Fruit fly (Drosophila melanogaster): ENCODE data around the gene Ccp84Ab.

Ccp84Ab gene

DNA sequence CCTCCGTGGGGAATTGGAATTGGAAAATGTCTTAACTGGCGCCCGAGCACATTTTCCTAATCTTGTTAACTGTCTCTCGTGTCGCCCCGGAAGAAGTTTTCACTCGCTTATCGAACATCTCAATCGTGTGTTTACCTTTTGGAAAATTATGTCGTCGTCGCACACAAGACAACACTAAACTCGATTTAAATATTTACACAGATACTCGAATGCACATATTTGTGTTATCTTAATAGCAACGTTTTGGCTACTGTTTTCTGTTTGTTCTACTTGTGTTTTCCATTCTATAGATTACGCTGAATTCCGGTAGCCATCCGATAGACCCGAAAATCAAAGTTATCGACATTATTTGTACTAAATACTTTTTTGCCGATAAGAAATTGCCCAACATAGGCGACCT is 35.4 kb downstream of the Ccp84Ab start (continued):
- TF ChIP-seq CG12104 (GFP tag; optimal IDR thresholded peaks at IDR 0.05) (no peak), al (GFP tag; IDR thresholded peaks at IDR 0.05) (no peak), cg (GFP tag; optimal IDR thresholded peaks at IDR 0.05) (no peak), insv (GFP tag; optimal IDR thresholded peaks at IDR 0.05) (peak in 1 of 2 experiments; percentile 4), CG1602 (GFP tag; optimal IDR thresholded peaks at IDR 0.05) (peak; percentile 33), run (tag; optimal IDR thresholded peaks at IDR 0.05) (peak; percentile 1), GATAe (GFP tag; conservative IDR thresholded peaks at IDR 0.05) (no peak), CG9727 (GFP tag; optimal IDR thresholded peaks at IDR 0.05) (peak; percentile 84), tap (tag; optimal IDR thresholded peaks at IDR 0.05) (no peak), wor (GFP tag; IDR thresholded peaks at IDR 0.05) (no peak), CG17359 (tag; optimal IDR thresholded peaks at IDR 0.05) (no peak), Aef1 (GFP tag; IDR thresholded peaks at IDR 0.05) (no peak), hth (optimal IDR thresholded peaks at IDR 0.05) (no peak), Sry-δ (GFP tag; optimal IDR thresholded peaks at IDR 0.05) (no peak), Pdp1 (GFP tag; optimal IDR thresholded peaks at IDR 0.05) (peak in 1 of 2 experiments; percentile 38), Drgx (GFP tag; IDR thresholded peaks at IDR 0.05) (no peak), MESR4 (GFP tag; optimal IDR thresholded peaks at IDR 0.05) (no peak), CG3281 (GFP tag; optimal IDR thresholded peaks at IDR 0.05) (no peak), lbe (GFP tag; optimal IDR thresholded peaks at IDR 0.05) (no peak), nau (GFP tag; optimal IDR thresholded peaks at IDR 0.05) (no peak), Nf-YB (GFP tag; optimal IDR thresholded peaks at IDR 0.05) (peak; percentile 5), CG9215 (GFP tag; IDR thresholded peaks at IDR 0.05) (no peak), CG11723 (GFP tag; optimal IDR thresholded peaks at IDR 0.05) (no peak), mld (GFP tag; IDR thresholded peaks at IDR 0.05; ENCODE audit: partially characterized antibody) (no peak), toy (GFP tag; IDR thresholded peaks at IDR 0.05) (no peak), CG13894 (tag; optimal IDR thresholded peaks at IDR 0.05) (no peak), sim (GFP tag; IDR thresholded peaks at IDR 0.05) (no peak), Lim3 (GFP tag; IDR thresholded peaks at IDR 0.05) (no peak), CG2116 (GFP tag; optimal IDR thresholded peaks at IDR 0.05) (peak; percentile 37), crp (GFP tag; optimal IDR thresholded peaks at IDR 0.05) (no peak), CG7987 (GFP tag; optimal IDR thresholded peaks at IDR 0.05) (peak; percentile 54), CG4707 (GFP tag; optimal IDR thresholded peaks at IDR 0.05) (peak; percentile 26), CG15073 (GFP tag; optimal IDR thresholded peaks at IDR 0.05) (no peak), CG32772 (GFP tag; IDR thresholded peaks at IDR 0.05) (no peak), slbo (GFP tag; IDR thresholded peaks at IDR 0.05) (no peak), Oaz (GFP tag; IDR thresholded peaks at IDR 0.05) (no peak), rib (GFP tag; IDR thresholded peaks at IDR 0.05) (no peak), CG4617 (GFP tag; optimal IDR thresholded peaks at IDR 0.05; ENCODE audit: borderline replicate concordance) (no peak), Doc2 (GFP tag; IDR thresholded peaks at IDR 0.05) (no peak), org-1 (GFP tag; optimal IDR thresholded peaks at IDR 0.05) (peak; percentile 57), CG6813 (GFP tag; optimal IDR thresholded peaks at IDR 0.05) (peak; percentile 81), CG17612 (GFP tag; IDR thresholded peaks at IDR 0.05) (no peak), CG11560 (tag; IDR thresholded peaks at IDR 0.05) (no peak), CG10654 (GFP tag; optimal IDR thresholded peaks at IDR 0.05) (no peak), CG12071 (GFP tag; optimal IDR thresholded peaks at IDR 0.05) (no peak), CG10462 (GFP tag; optimal IDR thresholded peaks at IDR 0.05) (peak; percentile 34), CG31224 (GFP tag; IDR thresholded peaks at IDR 0.05) (no peak), CG42726 (GFP tag; IDR thresholded peaks at IDR 0.05; ENCODE audit: partially characterized antibody) (no peak), CG11696 (GFP tag; IDR thresholded peaks at IDR 0.05) (no peak), CG5953 (GFP tag; IDR thresholded peaks at IDR 0.05) (no peak), CG12299 (tag; optimal IDR thresholded peaks at IDR 0.05) (no peak), Atf3 (GFP tag; optimal IDR thresholded peaks at IDR 0.05) (no peak)

All from whole organism, embryonic.